Worm (Caenorhabditis elegans) whole organism, young adult: ENCODE data around the gene clec-217.
A peak's percentile ranks its signal among the peaks of the same experiment; 100 is the strongest.

ENCODE experiments used
- B0019.2 ChIP-seq: fragments of 200-800 bp; sonication (Bioruptor generic); conservative IDR thresholded peaks from 2 replicates; pipeline ENCODE4 v1.3.6; 2022; ENCODE audit warnings: missing genetic modification reagents, missing genetic modification characterization, missing compliant biosample characterization
- C06A6.2 ChIP-seq: fragments of 200-800 bp; sonication (Bioruptor generic); conservative IDR thresholded peaks from 2 replicates; pipeline ENCODE4 v1.3.6; 2022; ENCODE audit warnings: missing genetic modification characterization, missing compliant biosample characterization
- F10E7.11 ChIP-seq: sonication (generic microtip); optimal IDR thresholded peaks from 2 replicates; lab custom pipeline; 2017; ENCODE audit warnings: mild to moderate bottlenecking, missing genetic modification characterization, moderate library complexity, missing compliant biosample characterization
- F23B12.7 ChIP-seq: sonication (generic microtip); optimal IDR thresholded peaks from 2 replicates; lab custom pipeline; 2017; ENCODE audit warnings: missing genetic modification characterization, mild to moderate bottlenecking, missing compliant biosample characterization, antibody characterized with exemption, moderate library complexity; ENCODE audit not compliant: insufficient read depth
- F39B2.1 ChIP-seq: fragments of 200-800 bp; sonication (Bioruptor generic); IDR thresholded peaks from 2 replicates; pipeline ENCODE4 v1.3.6; 2022; ENCODE audit warnings: missing genetic modification reagents, missing genetic modification characterization, missing compliant biosample characterization
- F49E8.2 ChIP-seq: sonication (generic microtip); optimal IDR thresholded peaks from 3 replicates; lab custom pipeline; 2017; ENCODE audit warnings: missing genetic modification characterization, mild to moderate bottlenecking, missing compliant biosample characterization, antibody characterized with exemption, moderate library complexity; ENCODE audit not compliant: insufficient read depth
- F55B11.4 ChIP-seq: sonication (generic microtip); optimal IDR thresholded peaks from 2 replicates; lab custom pipeline; 2016; ENCODE audit warnings: missing compliant biosample characterization, missing genetic modification characterization, borderline replicate concordance; ENCODE audit not compliant: insufficient read depth
- K12H6.12 ChIP-seq: fragments of 200-800 bp; sonication (Bioruptor generic); optimal IDR thresholded peaks from 2 replicates; lab custom pipeline; 2018; ENCODE audit warnings: mild to moderate bottlenecking, missing genetic modification characterization, missing compliant biosample characterization
- ZK185.1 ChIP-seq: sonication (generic microtip); optimal IDR thresholded peaks from 2 replicates; lab custom pipeline; 2016; ENCODE audit warnings: mild to moderate bottlenecking, missing genetic modification characterization, missing compliant biosample characterization; ENCODE audit not compliant: poor library complexity, severe bottlenecking
- aptf-2 ChIP-seq: fragments of 200-800 bp; sonication (Bioruptor generic); conservative IDR thresholded peaks from 2 replicates; pipeline ENCODE4 v1.3.6; 2022; ENCODE audit warnings: missing genetic modification reagents, missing genetic modification characterization, missing compliant biosample characterization
- aptf-3 ChIP-seq: fragments of 200-800 bp; sonication (Bioruptor generic); IDR thresholded peaks from 2 replicates; pipeline ENCODE4 v1.3.6; 2022; ENCODE audit warnings: missing genetic modification characterization, missing compliant biosample characterization
- atf-7 ChIP-seq: sonication (generic microtip); optimal IDR thresholded peaks from 2 replicates; lab custom pipeline; 2017; ENCODE audit warnings: mild to moderate bottlenecking, missing genetic modification characterization, missing compliant biosample characterization
- attf-5 ChIP-seq: fragments of 200-800 bp; sonication (Bioruptor generic); optimal IDR thresholded peaks from 2 replicates; lab custom pipeline; 2018; ENCODE audit warnings: mild to moderate bottlenecking, missing genetic modification characterization, missing compliant biosample characterization
- ccch-3 ChIP-seq: fragments of 200-800 bp; sonication (Bioruptor generic); optimal IDR thresholded peaks from 2 replicates; lab custom pipeline; 2018; ENCODE audit warnings: mild to moderate bottlenecking, missing genetic modification characterization, missing compliant biosample characterization
- cebp-2 ChIP-seq: fragments of 200-800 bp; sonication (Bioruptor generic); IDR thresholded peaks from 2 replicates; pipeline ENCODE4 v1.3.6; 2022; ENCODE audit warnings: missing genetic modification characterization, missing compliant biosample characterization
- ceh-27 ChIP-seq: fragments of 200-800 bp; sonication (Bioruptor generic); optimal IDR thresholded peaks from 2 replicates; lab custom pipeline; 2018; ENCODE audit warnings: mild to moderate bottlenecking, missing genetic modification characterization, moderate library complexity, missing compliant biosample characterization
- ceh-91 ChIP-seq: fragments of 200-800 bp; sonication (Bioruptor generic); IDR thresholded peaks from 2 replicates; pipeline ENCODE4 v1.3.6; 2022; ENCODE audit warnings: missing genetic modification reagents, missing genetic modification characterization, missing compliant biosample characterization
- egrh-3 ChIP-seq: fragments of 200-800 bp; sonication (Bioruptor generic); IDR thresholded peaks from 2 replicates; pipeline ENCODE4 v1.3.6; 2022; ENCODE audit warnings: missing genetic modification reagents, missing genetic modification characterization, missing compliant biosample characterization
- ets-4 ChIP-seq: fragments of 200-800 bp; sonication (Bioruptor generic); optimal IDR thresholded peaks from 2 replicates; lab custom pipeline; 2018; ENCODE audit warnings: mild to moderate bottlenecking, missing genetic modification characterization, missing compliant biosample characterization
- hlh-12 ChIP-seq: sonication (generic microtip); optimal IDR thresholded peaks from 2 replicates; lab custom pipeline; 2016; ENCODE audit warnings: missing genetic modification characterization, missing compliant biosample characterization
- hmg-1.2 ChIP-seq: fragments of 200-800 bp; sonication (Bioruptor generic); IDR thresholded peaks from 2 replicates; pipeline ENCODE4 v1.3.6; 2022; ENCODE audit warnings: missing genetic modification reagents, missing genetic modification characterization, missing compliant biosample characterization
- hmg-20 ChIP-seq: fragments of 200-800 bp; sonication (Bioruptor generic); IDR thresholded peaks from 2 replicates; pipeline ENCODE4 v1.3.6; 2022; ENCODE audit warnings: missing genetic modification reagents, missing genetic modification characterization, missing compliant biosample characterization
- lag-1 ChIP-seq: fragments of 200-800 bp; sonication (Bioruptor generic); IDR thresholded peaks from 2 replicates; pipeline ENCODE4 v1.3.6; 2022; ENCODE audit warnings: missing genetic modification reagents, missing genetic modification characterization, missing compliant biosample characterization
- let-526 ChIP-seq: fragments of 200-800 bp; sonication (Bioruptor generic); IDR thresholded peaks from 2 replicates; pipeline ENCODE4 v1.3.6; 2022; ENCODE audit warnings: missing genetic modification reagents, missing genetic modification characterization, missing compliant biosample characterization
- let-607 ChIP-seq, 2 experiments: fragments of 200-800 bp in 1 of 2; sonication (Bioruptor generic) in 1 of 2; sonication (generic microtip) in 1 of 2; optimal IDR thresholded peaks; 2 replicates each; lab custom pipeline; 2016 to 2018; ENCODE audit warnings: mild to moderate bottlenecking in 2 of 2, missing compliant biosample characterization in 2 of 2, missing genetic modification characterization in 2 of 2, moderate library complexity in 2 of 2, missing genotype in 1 of 2
- lsl-1 ChIP-seq: fragments of 200-800 bp; sonication (Bioruptor generic); optimal IDR thresholded peaks from 2 replicates; lab custom pipeline; 2018; ENCODE audit warnings: mild to moderate bottlenecking, missing genetic modification characterization, moderate library complexity, missing compliant biosample characterization
- lsy-27 ChIP-seq: sonication (generic microtip); optimal IDR thresholded peaks from 2 replicates; lab custom pipeline; 2017; ENCODE audit warnings: missing genetic modification characterization, mild to moderate bottlenecking, missing compliant biosample characterization, antibody characterized with exemption, missing genotype, borderline replicate concordance; ENCODE audit not compliant: insufficient read depth
- madf-6 ChIP-seq: fragments of 200-800 bp; sonication (Bioruptor generic); IDR thresholded peaks from 2 replicates; pipeline ENCODE4 v1.3.6; 2022; ENCODE audit warnings: missing genetic modification reagents, missing genetic modification characterization, missing compliant biosample characterization
- mel-28 ChIP-seq: sonication (generic microtip); optimal IDR thresholded peaks from 2 replicates; lab custom pipeline; 2016; ENCODE audit warnings: borderline replicate concordance, mild to moderate bottlenecking, missing genetic modification characterization, missing compliant biosample characterization
- mxl-1 ChIP-seq: sonication (generic microtip); optimal IDR thresholded peaks from 2 replicates; lab custom pipeline; 2016; ENCODE audit warnings: missing genetic modification characterization, missing compliant biosample characterization
- nfyb-1 ChIP-seq: fragments of 200-800 bp; sonication (Bioruptor generic); IDR thresholded peaks from 2 replicates; pipeline ENCODE4 v1.3.6; 2022; ENCODE audit warnings: missing genetic modification reagents, missing genetic modification characterization, missing compliant biosample characterization
- nhr-80 ChIP-seq: sonication (generic microtip); optimal IDR thresholded peaks from 2 replicates; lab custom pipeline; 2016; ENCODE audit warnings: missing genetic modification characterization, missing compliant biosample characterization
- sea-2 ChIP-seq: fragments of 200-800 bp; sonication (Bioruptor generic); IDR thresholded peaks from 2 replicates; pipeline ENCODE4 v1.3.6; 2022; ENCODE audit warnings: missing genetic modification characterization, missing compliant biosample characterization
- snpc-4 ChIP-seq, 5 experiments: fragments of 150-350 bp in 1 of 5; sonication (generic microtip) in 4 of 5; optimal IDR thresholded peaks; 2 replicates each; lab custom pipeline; 2014 to 2018; ENCODE audit warnings: missing genetic modification characterization in 5 of 5, missing biosample characterization in 3 of 5, antibody characterized with exemption in 2 of 5, mild to moderate bottlenecking in 2 of 5, missing compliant biosample characterization in 2 of 5, missing genotype in 2 of 5, moderate library complexity in 2 of 5, missing genetic modification reagents in 1 of 5
- somi-1 ChIP-seq: fragments of 200-800 bp; sonication (Bioruptor generic); optimal IDR thresholded peaks from 2 replicates; lab custom pipeline; 2018; ENCODE audit warnings: mild to moderate bottlenecking, missing genetic modification characterization, missing compliant biosample characterization
- sptf-2 ChIP-seq: fragments of 200-800 bp; sonication (Bioruptor generic); optimal IDR thresholded peaks from 2 replicates; lab custom pipeline; 2018; ENCODE audit warnings: mild to moderate bottlenecking, missing genetic modification characterization, missing compliant biosample characterization
- tbp1 ChIP-seq: fragments of 200-800 bp; sonication (Bioruptor generic); optimal IDR thresholded peaks from 2 replicates; lab custom pipeline; 2018; ENCODE audit warnings: mild to moderate bottlenecking, missing genetic modification characterization, missing compliant biosample characterization
- tlf-1 ChIP-seq: fragments of 200-800 bp; sonication (Bioruptor generic); optimal IDR thresholded peaks from 2 replicates; lab custom pipeline; 2018; ENCODE audit warnings: mild to moderate bottlenecking, missing genetic modification characterization, missing compliant biosample characterization
- unc-130 ChIP-seq: sonication (generic microtip); optimal IDR thresholded peaks from 2 replicates; lab custom pipeline; 2016; ENCODE audit warnings: missing genetic modification reagents, missing genetic modification characterization, missing compliant biosample characterization
- zfh-2 ChIP-seq: fragments of 200-800 bp; sonication (Bioruptor generic); conservative IDR thresholded peaks from 2 replicates; pipeline ENCODE4 v1.3.6; 2022; ENCODE audit warnings: missing genetic modification reagents, missing genetic modification characterization, missing compliant biosample characterization
- ztf-22 ChIP-seq: fragments of 200-800 bp; sonication (Bioruptor generic); optimal IDR thresholded peaks from 2 replicates; lab custom pipeline; 2018; ENCODE audit warnings: mild to moderate bottlenecking, missing genetic modification characterization, moderate library complexity, missing compliant biosample characterization
- ztf-28 ChIP-seq: fragments of 200-800 bp; sonication (Bioruptor generic); IDR thresholded peaks from 2 replicates; pipeline ENCODE4 v1.3.6; 2022; ENCODE audit warnings: missing genetic modification reagents, missing genetic modification characterization, missing compliant biosample characterization
- ztf-6 ChIP-seq: fragments of 200-800 bp; sonication (Bioruptor generic); IDR thresholded peaks from 2 replicates; pipeline ENCODE4 v1.3.6; 2022; ENCODE audit warnings: missing genetic modification reagents, missing genetic modification characterization, missing compliant biosample characterization

clec-217 gene

DNA sequence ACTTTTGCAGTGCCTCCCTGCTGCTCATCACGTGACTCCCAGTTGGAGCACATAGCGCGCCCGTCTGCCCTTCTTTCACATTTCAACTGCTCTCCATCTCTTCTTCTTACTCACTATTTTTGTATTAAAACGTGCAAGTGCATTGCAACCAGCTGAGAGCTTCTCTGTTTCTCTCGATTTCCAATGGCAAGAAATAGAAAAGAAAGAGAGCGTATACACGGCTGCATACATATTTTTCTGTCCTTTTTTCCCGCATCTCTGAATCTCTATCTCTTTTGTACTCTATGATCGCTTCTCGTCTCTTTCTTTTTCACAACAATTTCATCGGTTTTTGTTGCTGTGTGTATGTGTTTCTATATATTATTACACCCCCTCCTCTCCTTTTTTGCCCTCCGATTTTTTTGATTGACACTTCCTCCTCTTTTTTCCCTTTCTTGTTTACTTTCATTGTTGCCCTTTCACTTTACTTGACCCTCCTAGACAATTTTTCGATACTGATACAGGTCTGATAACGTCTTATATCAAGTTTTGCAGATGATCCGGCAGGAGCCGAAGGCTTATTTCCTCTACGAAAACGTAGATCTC is 42.4 kb upstream of the clec-217 start, which contains the start of gene Y97E10AR.1 (continued):
- no peak for TF ChIP-seq lsy-27 (tag; lab: Kevin White, UChicago)
- TF ChIP-seq somi-1 (GFP tag; lab: Kevin White, UChicago): no peak
- TF ChIP-seq egrh-3 (GFP tag; lab: Robert Waterston, UW): peak; percentile 8; the same call in 1 of the 2 replicates
- peak; percentile 85 for TF ChIP-seq attf-5 (GFP tag; lab: Kevin White, UChicago)
- peak; percentile 49; the same call in 1 of the 2 replicates for TF ChIP-seq nfyb-1 (GFP tag; lab: Robert Waterston, UW)
- no peak for TF ChIP-seq mxl-1 (tag; lab: Kevin White, UChicago)
- no peak for TF ChIP-seq hmg-20
- peak; percentile 35 for TF ChIP-seq tlf-1 (GFP tag; lab: Kevin White, UChicago)
- no peak for TF ChIP-seq B0019.2 (GFP tag; lab: Robert Waterston, UW)
- no peak for TF ChIP-seq lag-1 (GFP tag; lab: Robert Waterston, UW)
- TF ChIP-seq hmg-1.2: peak; percentile 77
- TF ChIP-seq atf-7 (tag; lab: Kevin White, UChicago): peak; percentile 85
- peak; percentile 62 to 68 for TF ChIP-seq let-607 (tag; optimal IDR thresholded peaks at IDR 0.05; lab: Kevin White, UChicago)
- TF ChIP-seq unc-130 (GFP tag; lab: Kevin White, UChicago): no peak
- no peak for TF ChIP-seq aptf-3 (GFP tag; lab: Robert Waterston, UW)
- peak; percentile 26 for TF ChIP-seq ZK185.1 (tag; lab: Kevin White, UChicago)
- no peak for TF ChIP-seq lsl-1
- TF ChIP-seq sptf-2 (GFP tag; lab: Kevin White, UChicago): no peak
- peak; percentile 27 for TF ChIP-seq ceh-27 (GFP tag; lab: Kevin White, UChicago)
- TF ChIP-seq hlh-12 (tag; lab: Kevin White, UChicago): no peak
- TF ChIP-seq snpc-4 (GFP tag; optimal IDR thresholded peaks at IDR 0.05; lab: Kevin White, UChicago): no peak
- peak; percentile 29 to 51 (median 40) for TF ChIP-seq snpc-4 (tag; optimal IDR thresholded peaks at IDR 0.05; lab: Kevin White, UChicago)
- TF ChIP-seq F10E7.11 (tag; lab: Kevin White, UChicago): no peak
- TF ChIP-seq ceh-91 (GFP tag; lab: Robert Waterston, UW): no peak
- TF ChIP-seq K12H6.12: peak; percentile 81
- TF ChIP-seq F55B11.4 (tag; lab: Kevin White, UChicago): no peak
- peak; percentile 42 for TF ChIP-seq F23B12.7 (tag; lab: Kevin White, UChicago)
- no peak for TF ChIP-seq ccch-3 (GFP tag; lab: Kevin White, UChicago)
- TF ChIP-seq F39B2.1 (GFP tag; lab: Robert Waterston, UW): no peak
- peak; percentile 75 for TF ChIP-seq ztf-22 (GFP tag; lab: Kevin White, UChicago)
- TF ChIP-seq tbp1 (GFP tag; lab: Kevin White, UChicago): no peak
- 0 out of 2 replicates have a peak, but pooled peaks have one; percentile 12 for TF ChIP-seq let-526 (GFP tag; lab: Robert Waterston, UW)
- no peak for TF ChIP-seq ztf-28 (GFP tag; lab: Robert Waterston, UW)
- TF ChIP-seq ets-4 (GFP tag; lab: Kevin White, UChicago): peak; percentile 52
- TF ChIP-seq F49E8.2 (tag; lab: Kevin White, UChicago): no peak
- TF ChIP-seq madf-6: no peak
- TF ChIP-seq, all 124 proteins: peak for 31

- TF ChIP-seq madf-6 (no peak), cebp-2 (GFP tag; lab: Robert Waterston, UW) (no peak), snpc-4 (GFP tag; optimal IDR thresholded peaks at IDR 0.05; lab: Kevin White, UChicago) (no peak), snpc-4 (tag; optimal IDR thresholded peaks at IDR 0.05; lab: Kevin White, UChicago) (no peak), C06A6.2 (GFP tag; lab: Robert Waterston, UW) (no peak), sea-2 (no peak), aptf-2 (GFP tag; lab: Robert Waterston, UW) (no peak), nhr-80 (no peak), hmg-1.2 (no peak), ztf-6 (GFP tag; lab: Robert Waterston, UW) (no peak), zfh-2 (GFP tag; lab: Robert Waterston, UW) (no peak), tlf-1 (GFP tag; lab: Kevin White, UChicago) (no peak), somi-1 (GFP tag; lab: Kevin White, UChicago) (no peak), mel-28 (tag; lab: Kevin White, UChicago) (no peak)
Measured at ce11 chrV:7995878-7996277, 37.2 kb upstream of the clec-217 start, which contains the start of gene Y97E10AR.2. TSS of gene Y97E10AR.2 (plus strand) at chrV:7996178.
